Fruit fly (Drosophila melanogaster): ENCODE data around the gene CG7720.

- TF ChIP-seq CTCF (optimal IDR thresholded peaks at IDR 0.05) (no peak), CG8478 (optimal IDR thresholded peaks at IDR 0.05) (no peak)
Observed at dm6 chr3R:18798759-18799158, 3.8 kb upstream of the CG7720 start.
